Worm (Caenorhabditis elegans) whole organism, young adult: ENCODE data around the gene F09E5.8.

ENCODE experiments used
- B0035.1 ChIP-seq: sonication (generic microtip); optimal IDR thresholded peaks from 2 replicates; lab custom pipeline; 2016; ENCODE audit warnings: missing genetic modification characterization, mild to moderate bottlenecking, missing compliant biosample characterization, missing genotype, missing genetic modification reagents
- C06A6.2 ChIP-seq: fragments of 200-800 bp; sonication (Bioruptor generic); conservative IDR thresholded peaks from 2 replicates; pipeline ENCODE4 v1.3.6; 2022; ENCODE audit warnings: missing genetic modification characterization, missing compliant biosample characterization
- D2030.7 ChIP-seq: fragments of 200-800 bp; sonication (Bioruptor generic); IDR thresholded peaks from 2 replicates; pipeline ENCODE4 v1.3.6; 2022; ENCODE audit warnings: missing genetic modification reagents, missing genetic modification characterization, missing compliant biosample characterization
- F10E7.11 ChIP-seq: sonication (generic microtip); optimal IDR thresholded peaks from 2 replicates; lab custom pipeline; 2017; ENCODE audit warnings: mild to moderate bottlenecking, missing genetic modification characterization, moderate library complexity, missing compliant biosample characterization
- F22D6.2 ChIP-seq: sonication (generic microtip); optimal IDR thresholded peaks from 2 replicates; lab custom pipeline; 2016; ENCODE audit warnings: mild to moderate bottlenecking, missing genetic modification characterization, missing compliant biosample characterization
- F23B12.7 ChIP-seq: sonication (generic microtip); optimal IDR thresholded peaks from 2 replicates; lab custom pipeline; 2017; ENCODE audit warnings: missing genetic modification characterization, mild to moderate bottlenecking, missing compliant biosample characterization, antibody characterized with exemption, moderate library complexity; ENCODE audit not compliant: insufficient read depth
- F33H1.4 ChIP-seq: fragments of 200-800 bp; sonication (Bioruptor generic); IDR thresholded peaks from 2 replicates; pipeline ENCODE4 v1.3.6; 2022; ENCODE audit warnings: missing genetic modification reagents, missing genetic modification characterization, missing compliant biosample characterization
- K11D2.4 ChIP-seq: fragments of 200-800 bp; sonication (Bioruptor generic); IDR thresholded peaks from 2 replicates; pipeline ENCODE4 v1.3.6; 2022; ENCODE audit warnings: missing genetic modification reagents, missing genetic modification characterization, missing compliant biosample characterization
- Y53F4B.3 ChIP-seq: fragments of 200-800 bp; sonication (Bioruptor generic); IDR thresholded peaks from 2 replicates; pipeline ENCODE4 v1.3.6; 2022; ENCODE audit warnings: missing genetic modification reagents, missing genetic modification characterization, missing compliant biosample characterization
- ZK185.1 ChIP-seq: sonication (generic microtip); optimal IDR thresholded peaks from 2 replicates; lab custom pipeline; 2016; ENCODE audit warnings: mild to moderate bottlenecking, missing genetic modification characterization, missing compliant biosample characterization; ENCODE audit not compliant: poor library complexity, severe bottlenecking
- aptf-2 ChIP-seq: fragments of 200-800 bp; sonication (Bioruptor generic); conservative IDR thresholded peaks from 2 replicates; pipeline ENCODE4 v1.3.6; 2022; ENCODE audit warnings: missing genetic modification reagents, missing genetic modification characterization, missing compliant biosample characterization
- athp-1 ChIP-seq: sonication (generic microtip); optimal IDR thresholded peaks from 2 replicates; lab custom pipeline; 2017; ENCODE audit warnings: mild to moderate bottlenecking, missing genetic modification characterization, missing compliant biosample characterization
- attf-3 ChIP-seq: fragments of 200-800 bp; sonication (Bioruptor generic); conservative IDR thresholded peaks from 2 replicates; pipeline ENCODE4 v1.3.6; 2022; ENCODE audit warnings: missing genetic modification reagents, missing genetic modification characterization, missing compliant biosample characterization
- bed-1 ChIP-seq: fragments of 200-800 bp; sonication (Bioruptor generic); IDR thresholded peaks from 2 replicates; pipeline ENCODE4 v1.3.6; 2022; ENCODE audit warnings: missing genetic modification reagents, missing genetic modification characterization, missing compliant biosample characterization
- ceh-100 ChIP-seq: fragments of 200-800 bp; sonication (Bioruptor generic); IDR thresholded peaks from 2 replicates; pipeline ENCODE4 v1.3.6; 2022; ENCODE audit warnings: missing genetic modification reagents, missing genetic modification characterization, missing compliant biosample characterization
- ceh-27 ChIP-seq: fragments of 200-800 bp; sonication (Bioruptor generic); optimal IDR thresholded peaks from 2 replicates; lab custom pipeline; 2018; ENCODE audit warnings: mild to moderate bottlenecking, missing genetic modification characterization, moderate library complexity, missing compliant biosample characterization
- ceh-79 ChIP-seq: sonication (generic microtip); optimal IDR thresholded peaks from 2 replicates; lab custom pipeline; 2017; ENCODE audit warnings: mild to moderate bottlenecking, missing genetic modification characterization, missing compliant biosample characterization
- efl-1 ChIP-seq: fragments of 150-350 bp; optimal IDR thresholded peaks from 2 replicates; lab custom pipeline; 2014; ENCODE audit warnings: missing biosample characterization, missing genetic modification reagents, missing genetic modification characterization
- egl-18 ChIP-seq: fragments of 200-800 bp; sonication (Bioruptor generic); IDR thresholded peaks from 2 replicates; pipeline ENCODE4 v1.3.6; 2022; ENCODE audit warnings: missing genetic modification reagents, missing genetic modification characterization, missing compliant biosample characterization
- ets-4 ChIP-seq: fragments of 200-800 bp; sonication (Bioruptor generic); optimal IDR thresholded peaks from 2 replicates; lab custom pipeline; 2018; ENCODE audit warnings: mild to moderate bottlenecking, missing genetic modification characterization, missing compliant biosample characterization
- hmg-1.2 ChIP-seq: fragments of 200-800 bp; sonication (Bioruptor generic); IDR thresholded peaks from 2 replicates; pipeline ENCODE4 v1.3.6; 2022; ENCODE audit warnings: missing genetic modification reagents, missing genetic modification characterization, missing compliant biosample characterization
- hmg-20 ChIP-seq: fragments of 200-800 bp; sonication (Bioruptor generic); IDR thresholded peaks from 2 replicates; pipeline ENCODE4 v1.3.6; 2022; ENCODE audit warnings: missing genetic modification reagents, missing genetic modification characterization, missing compliant biosample characterization
- let-607 ChIP-seq, 2 experiments: fragments of 200-800 bp in 1 of 2; sonication (Bioruptor generic) in 1 of 2; sonication (generic microtip) in 1 of 2; optimal IDR thresholded peaks; 2 replicates each; lab custom pipeline; 2016 to 2018; ENCODE audit warnings: mild to moderate bottlenecking in 2 of 2, missing compliant biosample characterization in 2 of 2, missing genetic modification characterization in 2 of 2, moderate library complexity in 2 of 2, missing genotype in 1 of 2
- lin-26 ChIP-seq: fragments of 200-800 bp; sonication (Bioruptor generic); IDR thresholded peaks from 2 replicates; pipeline ENCODE4 v1.3.6; 2022; ENCODE audit warnings: missing genetic modification reagents, missing genetic modification characterization, missing compliant biosample characterization
- lsl-1 ChIP-seq: fragments of 200-800 bp; sonication (Bioruptor generic); optimal IDR thresholded peaks from 2 replicates; lab custom pipeline; 2018; ENCODE audit warnings: mild to moderate bottlenecking, missing genetic modification characterization, moderate library complexity, missing compliant biosample characterization
- madf-3 ChIP-seq: fragments of 200-800 bp; sonication (Bioruptor generic); IDR thresholded peaks from 2 replicates; pipeline ENCODE4 v1.3.6; 2022; ENCODE audit warnings: missing genetic modification reagents, missing genetic modification characterization, missing compliant biosample characterization
- madf-6 ChIP-seq: fragments of 200-800 bp; sonication (Bioruptor generic); IDR thresholded peaks from 2 replicates; pipeline ENCODE4 v1.3.6; 2022; ENCODE audit warnings: missing genetic modification reagents, missing genetic modification characterization, missing compliant biosample characterization
- madf-8 ChIP-seq: fragments of 200-800 bp; sonication (Bioruptor generic); conservative IDR thresholded peaks from 2 replicates; pipeline ENCODE4 v1.3.6; 2022; ENCODE audit warnings: missing genetic modification reagents, missing genetic modification characterization, missing compliant biosample characterization
- mcd-1 ChIP-seq: fragments of 200-800 bp; sonication (Bioruptor generic); IDR thresholded peaks from 2 replicates; pipeline ENCODE4 v1.3.6; 2022; ENCODE audit warnings: missing genetic modification reagents, missing genetic modification characterization, missing compliant biosample characterization
- mxl-1 ChIP-seq: sonication (generic microtip); optimal IDR thresholded peaks from 2 replicates; lab custom pipeline; 2016; ENCODE audit warnings: missing genetic modification characterization, missing compliant biosample characterization
- nfya-1 ChIP-seq: sonication (generic microtip); optimal IDR thresholded peaks from 2 replicates; lab custom pipeline; 2017; ENCODE audit warnings: antibody characterized with exemption, missing compliant biosample characterization, missing genetic modification characterization, borderline replicate concordance; ENCODE audit not compliant: insufficient read depth
- nfyb-1 ChIP-seq: fragments of 200-800 bp; sonication (Bioruptor generic); IDR thresholded peaks from 2 replicates; pipeline ENCODE4 v1.3.6; 2022; ENCODE audit warnings: missing genetic modification reagents, missing genetic modification characterization, missing compliant biosample characterization
- nhr-120 ChIP-seq: fragments of 200-800 bp; sonication (Bioruptor generic); IDR thresholded peaks from 2 replicates; pipeline ENCODE4 v1.3.6; 2022; ENCODE audit warnings: missing genetic modification characterization, missing compliant biosample characterization
- nhr-179 ChIP-seq: sonication (generic microtip); optimal IDR thresholded peaks from 2 replicates; lab custom pipeline; 2016; ENCODE audit warnings: mild to moderate bottlenecking, missing genetic modification characterization, missing compliant biosample characterization
- nhr-27 ChIP-seq: fragments of 200-800 bp; sonication (Bioruptor generic); optimal IDR thresholded peaks from 2 replicates; lab custom pipeline; 2018; ENCODE audit warnings: mild to moderate bottlenecking, missing genetic modification characterization, moderate library complexity, missing compliant biosample characterization
- nhr-80 ChIP-seq: sonication (generic microtip); optimal IDR thresholded peaks from 2 replicates; lab custom pipeline; 2016; ENCODE audit warnings: missing genetic modification characterization, missing compliant biosample characterization
- repo-1 ChIP-seq: sonication (generic microtip); optimal IDR thresholded peaks from 2 replicates; lab custom pipeline; 2017; ENCODE audit warnings: mild to moderate bottlenecking, missing genetic modification characterization, missing compliant biosample characterization
- rpc-1 ChIP-seq, 2 experiments: fragments of 150-350 bp in 1 of 2; sonication (generic microtip) in 1 of 2; optimal IDR thresholded peaks; 2 replicates each; lab custom pipeline; 2014 to 2018; ENCODE audit warnings: missing biosample characterization in 1 of 2, missing genetic modification characterization in 1 of 2, missing genetic modification reagents in 1 of 2, missing genotype in 1 of 2
- somi-1 ChIP-seq: fragments of 200-800 bp; sonication (Bioruptor generic); optimal IDR thresholded peaks from 2 replicates; lab custom pipeline; 2018; ENCODE audit warnings: mild to moderate bottlenecking, missing genetic modification characterization, missing compliant biosample characterization
- sptf-2 ChIP-seq: fragments of 200-800 bp; sonication (Bioruptor generic); optimal IDR thresholded peaks from 2 replicates; lab custom pipeline; 2018; ENCODE audit warnings: mild to moderate bottlenecking, missing genetic modification characterization, missing compliant biosample characterization
- xnd-1 ChIP-seq: sonication (generic microtip); optimal IDR thresholded peaks from 2 replicates; lab custom pipeline; 2016; ENCODE audit warnings: missing genotype, missing genetic modification reagents, missing genetic modification characterization, missing compliant biosample characterization
- zfh-2 ChIP-seq: fragments of 200-800 bp; sonication (Bioruptor generic); conservative IDR thresholded peaks from 2 replicates; pipeline ENCODE4 v1.3.6; 2022; ENCODE audit warnings: missing genetic modification reagents, missing genetic modification characterization, missing compliant biosample characterization
- zim-3 ChIP-seq: sonication (generic microtip); optimal IDR thresholded peaks from 2 replicates; lab custom pipeline; 2017; ENCODE audit warnings: mild to moderate bottlenecking, missing genetic modification characterization, moderate library complexity, missing compliant biosample characterization
- ztf-22 ChIP-seq: fragments of 200-800 bp; sonication (Bioruptor generic); optimal IDR thresholded peaks from 2 replicates; lab custom pipeline; 2018; ENCODE audit warnings: mild to moderate bottlenecking, missing genetic modification characterization, moderate library complexity, missing compliant biosample characterization
- ztf-28 ChIP-seq: fragments of 200-800 bp; sonication (Bioruptor generic); IDR thresholded peaks from 2 replicates; pipeline ENCODE4 v1.3.6; 2022; ENCODE audit warnings: missing genetic modification reagents, missing genetic modification characterization, missing compliant biosample characterization
- ztf-6 ChIP-seq: fragments of 200-800 bp; sonication (Bioruptor generic); IDR thresholded peaks from 2 replicates; pipeline ENCODE4 v1.3.6; 2022; ENCODE audit warnings: missing genetic modification reagents, missing genetic modification characterization, missing compliant biosample characterization

Gene F09E5.8

DNA sequence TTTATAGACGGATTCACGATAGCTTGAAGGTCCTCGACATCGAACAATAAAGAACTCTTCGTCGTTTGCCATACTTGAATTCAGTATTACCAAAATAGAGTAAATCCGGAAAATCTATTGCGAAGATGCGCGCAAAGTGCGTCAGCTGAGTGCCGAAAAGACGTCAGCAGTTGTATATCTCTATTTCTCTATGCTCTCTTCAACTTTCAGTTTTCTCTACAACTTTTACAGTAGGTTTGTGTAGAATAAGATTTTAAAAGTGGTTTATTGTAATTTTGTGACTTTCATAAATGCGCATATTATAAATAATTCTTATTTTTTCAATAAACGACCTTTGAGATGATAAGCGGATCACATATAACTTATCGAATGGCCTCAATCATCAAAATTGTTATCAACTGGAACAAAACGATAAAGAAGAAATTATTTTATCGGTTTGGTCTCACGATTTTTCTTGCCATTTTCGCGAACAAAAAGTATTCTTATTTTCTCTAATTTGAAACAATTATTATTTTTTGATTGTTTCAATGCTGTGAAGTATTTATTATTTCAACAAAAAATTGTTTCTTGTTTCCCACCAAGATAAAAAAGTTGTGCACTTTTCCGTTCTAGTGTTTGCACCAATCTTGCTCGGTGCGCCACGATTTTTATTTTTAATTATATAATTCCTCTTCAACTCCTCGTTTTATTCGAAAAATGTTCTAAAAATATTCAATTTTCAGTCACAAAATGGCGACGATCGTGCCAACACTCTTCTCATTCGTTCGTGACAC is 23.0 kb downstream of the F09E5.8 start, which contains the start of the genes agt-2 and F09E5.3 (continued):
- TF ChIP-seq F22D6.2 (tag; lab: Kevin White, UChicago) (peak; percentile 5), ZK185.1 (tag; lab: Kevin White, UChicago) (peak; percentile 84), ztf-22 (GFP tag; lab: Kevin White, UChicago) (no peak), mcd-1 (GFP tag; lab: Robert Waterston, UW) (peak; percentile 82), F33H1.4 (peak; percentile 53), ets-4 (GFP tag; lab: Kevin White, UChicago) (peak; percentile 12), bed-1 (GFP tag; lab: Robert Waterston, UW) (no peak), mxl-1 (no peak), ceh-27 (GFP tag; lab: Kevin White, UChicago) (peak; percentile 80), efl-1 (peak; percentile 40), madf-6 (peak; percentile 82), F10E7.11 (tag; lab: Kevin White, UChicago) (no peak), Y53F4B.3 (GFP tag; lab: Robert Waterston, UW) (no peak), F23B12.7 (peak; percentile 13), lsl-1 (GFP tag; lab: Kevin White, UChicago) (peak; percentile 71), C06A6.2 (GFP tag; lab: Robert Waterston, UW) (peak; percentile 75; the same call in 1 of the 2 replicates), repo-1 (tag; lab: Kevin White, UChicago) (peak; percentile 56), K11D2.4 (GFP tag; lab: Robert Waterston, UW) (peak; percentile 83), lin-26 (peak; percentile 55; the same call in 1 of the 2 replicates), zfh-2 (GFP tag; lab: Robert Waterston, UW) (no peak), hmg-1.2 (GFP tag; lab: Robert Waterston, UW) (peak; percentile 78), rpc-1 (optimal IDR thresholded peaks at IDR 0.05; lab: Kevin White, UChicago) (no peak), rpc-1 (tag; optimal IDR thresholded peaks at IDR 0.05; lab: Kevin White, UChicago) (no peak), B0035.1 (tag; lab: Kevin White, UChicago) (no peak), let-607 (tag; optimal IDR thresholded peaks at IDR 0.05; lab: Kevin White, UChicago) (peak; percentile 30 to 51), hmg-20 (GFP tag; lab: Robert Waterston, UW) (peak; percentile 50; the same call in 1 of the 2 replicates), ceh-100 (GFP tag; lab: Robert Waterston, UW) (peak; percentile 68), egl-18 (no peak), madf-8 (no peak; the same call in 1 of the 2 replicates), zim-3 (tag; lab: Kevin White, UChicago) (no peak), D2030.7 (GFP tag; lab: Robert Waterston, UW) (0 out of 2 replicates have a peak, but pooled peaks have one; percentile 55), nfya-1 (tag; lab: Kevin White, UChicago) (no peak), xnd-1 (tag; lab: Kevin White, UChicago) (no peak), nfyb-1 (GFP tag; lab: Robert Waterston, UW) (peak; percentile 77), athp-1 (tag; lab: Kevin White, UChicago) (peak; percentile 37), aptf-2 (no peak), attf-3 (peak; percentile 59), nhr-179 (tag; lab: Kevin White, UChicago) (no peak), ztf-28 (GFP tag; lab: Robert Waterston, UW) (no peak), nhr-80 (tag; lab: Kevin White, UChicago) (peak; percentile 59), nhr-27 (no peak), sptf-2 (GFP tag; lab: Kevin White, UChicago) (no peak), somi-1 (GFP tag; lab: Kevin White, UChicago) (peak; percentile 19), ceh-79 (tag; lab: Kevin White, UChicago) (no peak), nhr-120 (GFP tag; lab: Robert Waterston, UW) (no peak), madf-3 (GFP tag; lab: Robert Waterston, UW) (peak; percentile 86), ztf-6 (GFP tag; lab: Robert Waterston, UW) (no peak)
